Worm (Caenorhabditis elegans): ENCODE measurements around the gene F15E6.3.

DNA sequence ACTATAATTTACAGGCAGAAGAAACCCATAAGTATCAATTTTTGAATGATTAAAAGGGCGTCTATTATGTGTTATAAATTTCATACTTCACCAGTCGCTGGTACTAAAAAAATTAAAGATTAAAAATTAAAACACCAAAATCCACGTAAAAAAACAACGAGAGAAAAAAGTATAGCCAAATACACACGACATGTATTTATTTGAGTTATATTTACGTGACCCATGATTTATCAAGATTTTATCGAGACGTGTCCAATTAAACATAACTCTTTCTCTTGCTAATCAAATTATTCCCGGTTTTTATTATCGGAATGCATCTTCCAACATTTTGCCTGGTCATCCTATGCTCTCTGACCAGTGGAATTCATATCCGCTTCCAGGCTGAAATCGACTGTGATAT lies 27.4 kb upstream of the F15E6.3 start, which contains the start of gene F36A4.4:
- TF ChIP-seq dpl-1 (GFP tag; optimal IDR thresholded peaks at IDR 0.05) (no peak), ekl-4 (GFP tag; IDR thresholded peaks at IDR 0.05) (no peak), him-1 (tag; optimal IDR thresholded peaks at IDR 0.05) (no peak), D2030.7 (GFP tag; IDR thresholded peaks at IDR 0.05) (no peak), attf-6 (GFP tag; IDR thresholded peaks at IDR 0.05) (no peak), C06A6.2 (GFP tag; conservative IDR thresholded peaks at IDR 0.05) (no peak), unc-62 (GFP tag; optimal IDR thresholded peaks at IDR 0.05) (no peak), nhr-27 (tag; optimal IDR thresholded peaks at IDR 0.05) (no peak), let-526 (GFP tag; IDR thresholded peaks at IDR 0.05) (no peak), madf-10 (tag; optimal IDR thresholded peaks at IDR 0.05) (no peak), snpc-4 (GFP tag; optimal IDR thresholded peaks at IDR 0.05) (no peak), snpc-4 (tag; optimal IDR thresholded peaks at IDR 0.05) (no peak)
